Worm (Caenorhabditis elegans) whole organism, midembryonic: Measurements from ENCODE around the gene K11C4.2.

Source experiments
- T22C8.4 ChIP-seq: fragments of 200-800 bp; sonication (Bioruptor generic); IDR thresholded peaks from 2 replicates; pipeline ENCODE4 v1.3.6; 2022; ENCODE audit warnings: missing genetic modification characterization, missing compliant biosample characterization
- cog-1 ChIP-seq: sonication (generic microtip); optimal IDR thresholded peaks from 2 replicates; lab custom pipeline; 2016; ENCODE audit warnings: missing genetic modification characterization, missing compliant biosample characterization
- flt-1 ChIP-seq: fragments of 200-800 bp; sonication (Bioruptor generic); IDR thresholded peaks from 2 replicates; pipeline ENCODE4 v1.3.6; 2022; ENCODE audit warnings: missing genetic modification characterization, missing compliant biosample characterization
- klf-2 ChIP-seq: fragments of 200-800 bp; sonication (Bioruptor generic); conservative IDR thresholded peaks from 2 replicates; pipeline ENCODE4 v1.3.6; 2022; ENCODE audit warnings: missing genetic modification reagents, missing genetic modification characterization, missing compliant biosample characterization
- med-1 ChIP-seq: sonication (generic microtip); optimal IDR thresholded peaks from 2 replicates; lab custom pipeline; 2017; ENCODE audit warnings: missing genetic modification characterization, mild to moderate bottlenecking, missing compliant biosample characterization, antibody characterized with exemption, missing genetic modification reagents; ENCODE audit not compliant: insufficient read depth
- ref-1 ChIP-seq: fragments of 200-800 bp; sonication (Bioruptor generic); conservative IDR thresholded peaks from 2 replicates; pipeline ENCODE4 v1.3.6; 2022; ENCODE audit warnings: missing genetic modification reagents, missing genetic modification characterization, missing compliant biosample characterization
- tab-1 ChIP-seq: fragments of 200-800 bp; sonication (Bioruptor generic); IDR thresholded peaks from 2 replicates; pipeline ENCODE4 v1.3.6; 2022; ENCODE audit warnings: missing genetic modification characterization, missing compliant biosample characterization
- ztf-23 ChIP-seq: fragments of 200-800 bp; sonication (Bioruptor generic); IDR thresholded peaks from 2 replicates; pipeline ENCODE4 v1.3.6; 2022; ENCODE audit warnings: missing genetic modification reagents, missing genetic modification characterization, missing compliant biosample characterization
- ztf-29 ChIP-seq: fragments of 200-800 bp; sonication (Bioruptor generic); IDR thresholded peaks from 2 replicates; pipeline ENCODE4 v1.3.6; 2022; ENCODE audit warnings: missing genetic modification reagents, missing genetic modification characterization, missing compliant biosample characterization

The K11C4.2 gene

DNA sequence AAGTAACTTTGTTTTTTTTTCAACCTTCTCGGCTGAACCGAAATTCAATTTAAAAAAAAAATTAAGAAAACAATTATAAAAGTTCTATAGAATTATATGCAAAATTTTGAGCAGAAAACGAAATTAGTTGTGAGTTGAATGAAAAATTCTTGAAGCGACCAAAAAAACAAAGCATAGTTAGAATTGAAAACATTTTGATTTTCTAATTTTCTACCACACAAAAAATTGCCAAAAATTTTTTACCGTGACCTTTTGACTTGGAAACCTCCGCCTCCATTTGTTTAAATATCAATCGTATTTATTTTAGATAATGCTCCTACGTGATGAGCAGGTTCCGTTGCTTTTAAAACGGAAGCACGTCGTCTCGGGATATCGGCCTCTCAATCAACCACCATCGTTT is at the start of gene K11C4.2:
TSS of gene K11C4.2 (plus strand) at position 301 of the 400 bp plus-strand sequence.
- no peak for TF ChIP-seq ztf-29 (GFP tag; lab: Robert Waterston, UW)

DNA sequence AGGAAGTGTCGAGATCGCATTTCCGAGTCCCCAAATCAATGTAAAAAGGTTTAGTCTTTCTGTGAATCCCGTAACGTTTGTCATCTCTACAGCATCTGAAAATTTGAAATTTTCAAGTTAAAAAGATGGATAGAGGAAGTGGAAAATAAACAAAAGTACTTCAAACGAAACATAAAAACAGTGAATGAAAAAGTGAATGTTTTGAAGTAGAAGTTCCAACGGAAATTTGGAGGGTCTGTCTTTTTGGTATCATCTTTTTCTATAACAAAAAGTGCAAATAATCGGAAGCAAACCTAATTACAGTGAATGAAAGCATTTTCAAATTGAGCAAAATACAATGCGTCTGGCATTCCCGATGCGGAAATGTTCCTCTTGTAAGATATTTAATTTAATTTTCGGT is 48.4 kb upstream of the K11C4.2 start, which contains the start of gene lgc-54:
TSS of gene lgc-54 (minus strand) at position 101 of the 400 bp plus-strand sequence.
- no peak for TF ChIP-seq cog-1 (tag; lab: Kevin White, UChicago)
- no peak for TF ChIP-seq med-1 (GFP tag; lab: Kevin White, UChicago)
- no peak for TF ChIP-seq klf-2 (GFP tag; lab: Robert Waterston, UW)
- no peak for TF ChIP-seq ref-1
- TF ChIP-seq tab-1 (GFP tag; lab: Robert Waterston, UW): no peak
- no peak for TF ChIP-seq ztf-23
- no peak for TF ChIP-seq flt-1 (GFP tag; lab: Robert Waterston, UW)
- no peak for TF ChIP-seq ztf-29 (GFP tag; lab: Robert Waterston, UW)
- TF ChIP-seq T22C8.4 (GFP tag; lab: Robert Waterston, UW): no peak

DNA sequence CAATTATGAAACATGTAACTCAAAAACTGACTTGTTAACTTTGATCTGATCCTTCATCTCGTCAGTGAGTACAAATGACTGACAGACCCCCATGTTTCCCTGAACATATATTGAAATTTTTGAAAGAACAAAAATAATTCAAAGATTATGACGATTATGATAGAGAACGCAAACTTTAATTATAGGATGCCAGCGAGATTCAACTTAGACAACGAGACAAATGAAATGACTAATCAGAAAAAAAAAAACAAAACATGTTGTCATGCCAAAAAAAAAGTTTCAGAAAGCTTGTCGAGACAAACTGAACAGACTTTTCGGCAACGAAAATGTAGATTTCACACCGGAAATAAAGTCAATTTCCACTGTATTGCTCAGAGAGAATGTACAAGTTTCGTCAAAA is 40.2 kb upstream of the K11C4.2 start, which contains the start of gene gpa-10:
TSS of gene gpa-10 (minus strand) at position 101 of the 400 bp plus-strand sequence.
- no peak for TF ChIP-seq cog-1 (tag; lab: Kevin White, UChicago)
- TF ChIP-seq ref-1: no peak
- no peak for TF ChIP-seq ztf-29 (GFP tag; lab: Robert Waterston, UW)
- no peak for TF ChIP-seq klf-2 (GFP tag; lab: Robert Waterston, UW)
- no peak for TF ChIP-seq med-1 (GFP tag; lab: Kevin White, UChicago)

DNA sequence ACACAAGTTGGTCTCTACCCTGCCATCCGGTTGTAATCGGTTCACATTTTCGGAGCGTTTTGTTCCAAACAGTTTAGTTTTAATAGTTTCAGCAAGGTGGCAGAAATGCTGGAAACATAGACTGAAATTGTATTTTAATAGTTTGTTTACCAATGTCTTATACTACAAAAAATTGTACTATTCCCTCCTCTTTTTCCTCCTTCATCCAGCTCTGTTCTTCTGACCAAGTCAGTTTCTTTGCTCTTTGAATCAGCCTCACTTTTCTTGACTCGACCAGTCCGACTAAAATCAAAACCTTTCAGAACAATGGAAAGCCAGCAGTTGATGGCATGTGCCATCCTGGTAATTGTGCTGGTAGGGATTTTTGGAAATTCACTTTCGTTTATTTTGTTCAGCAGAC is 24.9 kb upstream of the K11C4.2 start, which contains the start of gene frpr-18:
TSS of gene frpr-18 (plus strand) at position 301 of the 400 bp plus-strand sequence.
- no peak for TF ChIP-seq klf-2 (GFP tag; lab: Robert Waterston, UW)
- TF ChIP-seq med-1 (GFP tag; lab: Kevin White, UChicago): no peak
- TF ChIP-seq T22C8.4 (GFP tag; lab: Robert Waterston, UW): no peak
- TF ChIP-seq ztf-23: no peak
- no peak for TF ChIP-seq flt-1 (GFP tag; lab: Robert Waterston, UW)
- no peak for TF ChIP-seq tab-1 (GFP tag; lab: Robert Waterston, UW)
- TF ChIP-seq ztf-29 (GFP tag; lab: Robert Waterston, UW): no peak
- TF ChIP-seq cog-1 (tag; lab: Kevin White, UChicago): no peak
- no peak for TF ChIP-seq ref-1

DNA sequence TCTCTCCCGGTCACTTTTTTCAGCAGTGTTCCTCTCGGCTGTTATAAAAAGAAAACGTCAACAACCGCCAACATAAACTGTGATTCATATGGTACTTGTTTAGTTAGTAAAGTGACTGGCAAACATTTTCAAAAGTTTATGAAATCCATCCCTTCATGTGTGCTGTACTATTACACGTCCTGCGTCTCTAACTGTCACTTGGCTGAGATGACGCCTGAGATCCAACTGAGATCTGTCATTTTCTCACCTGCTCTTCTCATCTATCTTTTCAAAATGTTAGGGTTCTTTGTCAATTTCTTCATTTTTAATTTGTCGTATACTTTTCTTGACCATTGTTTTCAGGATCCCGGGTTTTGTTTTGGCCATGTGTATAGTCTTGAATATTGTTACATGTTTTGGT is 20.1 kb upstream of the K11C4.2 start:
- TF ChIP-seq flt-1 (GFP tag; lab: Robert Waterston, UW) (no peak), klf-2 (GFP tag; lab: Robert Waterston, UW) (no peak), ztf-23 (no peak), med-1 (GFP tag; lab: Kevin White, UChicago) (no peak), ref-1 (no peak), tab-1 (GFP tag; lab: Robert Waterston, UW) (no peak), T22C8.4 (GFP tag; lab: Robert Waterston, UW) (no peak)

DNA sequence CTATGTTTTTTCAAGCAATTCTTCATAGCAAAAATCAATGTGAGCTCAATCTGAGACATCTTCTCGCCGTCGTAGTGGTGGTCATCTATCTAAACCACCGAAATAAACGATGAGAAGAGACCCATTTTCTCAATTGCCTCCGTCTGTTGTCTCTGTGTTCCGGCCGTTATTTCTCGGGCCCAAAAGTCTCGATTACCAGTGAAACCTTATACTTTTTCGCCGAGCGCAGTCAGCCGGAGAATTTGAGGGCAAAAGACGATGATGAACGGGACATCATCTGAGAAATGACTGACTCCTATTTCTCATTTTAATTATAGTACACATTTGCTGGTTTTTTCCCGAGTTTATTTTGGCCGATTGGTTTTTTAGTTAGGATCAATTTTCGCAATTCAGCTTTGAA is 19.1 kb upstream of the K11C4.2 start:
- TF ChIP-seq tab-1 (GFP tag; lab: Robert Waterston, UW) (no peak), cog-1 (tag; lab: Kevin White, UChicago) (no peak), klf-2 (GFP tag; lab: Robert Waterston, UW) (no peak), ztf-29 (GFP tag; lab: Robert Waterston, UW) (no peak), T22C8.4 (GFP tag; lab: Robert Waterston, UW) (no peak), flt-1 (GFP tag; lab: Robert Waterston, UW) (no peak)

DNA sequence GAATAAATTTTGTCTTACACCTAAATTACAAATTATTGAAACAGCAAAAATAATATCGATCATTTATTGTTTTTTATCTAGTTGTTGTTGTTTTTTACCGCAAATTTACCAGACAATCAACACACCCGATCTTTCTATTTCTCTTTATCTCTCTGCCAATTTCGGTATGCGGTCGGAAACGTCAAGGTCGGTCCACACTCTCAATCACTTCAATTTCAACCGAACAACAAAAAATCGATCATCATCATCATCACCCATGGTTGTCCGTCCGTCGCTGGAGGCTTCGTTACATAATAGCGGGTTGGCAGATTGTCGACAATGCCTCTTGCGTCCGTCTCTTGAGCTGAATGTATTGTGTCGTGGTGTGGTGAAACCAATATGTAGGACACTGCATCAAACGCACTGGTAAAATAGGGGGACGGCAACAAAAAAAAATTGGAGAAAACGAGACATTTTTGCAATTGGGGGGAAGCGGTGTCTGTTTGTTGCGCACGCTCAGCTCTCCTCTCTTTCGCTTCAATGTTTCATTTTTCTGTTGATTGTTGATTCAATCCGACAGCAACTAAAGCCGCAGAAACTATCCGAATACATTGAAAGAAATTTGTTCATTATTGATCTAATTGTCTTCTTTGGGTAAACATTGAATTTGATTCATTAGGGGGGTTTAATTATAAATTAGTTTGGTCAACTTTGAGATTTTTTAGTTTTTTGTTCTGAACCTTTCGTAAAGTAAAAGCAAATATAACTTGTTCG is 17.9 kb upstream of the K11C4.2 start:
- TF ChIP-seq ztf-29 (GFP tag; lab: Robert Waterston, UW) (0 out of 2 replicates have a peak, but pooled peaks have one; percentile 14), tab-1 (GFP tag; lab: Robert Waterston, UW) (no peak)

DNA sequence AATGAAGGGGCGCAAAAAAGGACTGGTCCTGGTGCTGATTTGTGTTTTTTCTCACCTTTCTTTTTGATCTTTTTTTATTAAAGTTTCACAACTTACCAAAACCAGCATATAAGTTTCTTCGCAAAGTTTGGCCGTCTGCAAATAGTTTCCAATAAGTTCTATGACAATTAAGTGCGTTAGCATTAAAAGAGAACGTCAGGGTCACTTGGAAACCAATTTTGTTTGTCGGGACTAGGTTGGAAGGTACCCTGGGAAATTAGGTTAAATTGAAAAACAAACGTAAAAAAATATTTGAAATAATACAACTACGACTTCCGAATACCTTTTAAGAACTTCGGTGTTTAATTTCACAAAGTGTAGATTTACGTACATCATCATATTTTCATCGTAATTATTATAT is 16.3 kb upstream of the K11C4.2 start:
- no peak for TF ChIP-seq ztf-23
- TF ChIP-seq cog-1 (tag; lab: Kevin White, UChicago): no peak

DNA sequence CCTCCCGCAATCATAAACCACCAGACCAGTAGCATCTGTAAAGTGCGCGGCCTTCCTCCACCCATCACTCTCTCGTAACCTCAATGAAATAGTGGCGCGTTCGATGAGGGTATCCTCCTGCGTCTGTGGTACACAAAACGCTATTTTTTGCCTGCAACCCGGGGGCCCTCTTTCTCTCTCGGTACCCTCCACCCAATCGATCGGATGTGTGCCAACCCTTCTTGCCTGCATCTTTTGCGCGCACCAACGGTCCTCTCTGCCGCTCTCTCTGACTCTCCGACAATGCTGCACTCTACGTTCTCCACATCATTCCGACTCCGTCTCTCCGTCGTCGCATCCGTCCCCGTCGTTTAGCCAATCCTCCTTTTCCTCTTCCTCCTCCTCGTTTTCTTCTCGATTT is 15.4 kb upstream of the K11C4.2 start:
- peak; percentile 58; the same call in 1 of the 2 replicates for TF ChIP-seq ztf-23
- peak; percentile 93 for TF ChIP-seq T22C8.4 (GFP tag; lab: Robert Waterston, UW)
- peak; percentile 69 for TF ChIP-seq cog-1 (tag; lab: Kevin White, UChicago)
- no peak for TF ChIP-seq klf-2 (GFP tag; lab: Robert Waterston, UW)
- 0 out of 2 replicates have a peak, but pooled peaks have one; percentile 32 for TF ChIP-seq tab-1 (GFP tag; lab: Robert Waterston, UW)
- TF ChIP-seq ref-1: no peak
- TF ChIP-seq flt-1 (GFP tag; lab: Robert Waterston, UW): peak; percentile 67; the same call in 1 of the 2 replicates

DNA sequence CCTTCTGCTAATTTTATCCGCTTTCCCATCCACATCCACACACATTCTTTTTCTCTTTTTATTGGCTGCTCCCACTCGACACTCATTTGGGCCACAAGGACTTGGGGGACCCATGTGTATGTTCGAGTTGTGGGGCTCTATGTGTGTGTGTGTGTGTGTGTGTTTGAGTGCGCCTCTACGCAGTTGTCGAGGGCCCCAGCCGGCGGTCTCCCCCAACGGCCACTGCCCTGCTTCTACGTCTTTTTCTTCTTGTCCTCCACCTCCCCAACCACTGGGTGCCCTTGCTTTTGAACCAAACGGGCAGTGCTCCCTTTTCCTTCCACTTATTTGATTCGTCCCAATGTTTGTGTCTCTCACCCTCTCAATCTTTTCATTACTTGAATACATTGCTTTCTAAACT is 14.3 kb upstream of the K11C4.2 start:
- TF ChIP-seq flt-1 (GFP tag; lab: Robert Waterston, UW): peak; percentile 60; the same call in 1 of the 2 replicates
- no peak for TF ChIP-seq ztf-23
- peak; percentile 71 for TF ChIP-seq tab-1 (GFP tag; lab: Robert Waterston, UW)
- TF ChIP-seq klf-2 (GFP tag; lab: Robert Waterston, UW): peak; percentile 41; the same call in 1 of the 2 replicates
- TF ChIP-seq ref-1: no peak
- TF ChIP-seq cog-1 (tag; lab: Kevin White, UChicago): no peak
